Worm (Caenorhabditis elegans) whole organism, L1 larva: ENCODE data around the gene C31E10.5.

Experiments
- ceh-82 ChIP-seq, 3 experiments: fragments of 150-350 bp in 1 of 3; sonication (generic microtip) in 2 of 3; optimal IDR thresholded peaks; 2 replicates each; lab custom pipeline; 2014 to 2017; ENCODE audit warnings: missing biosample characterization in 3 of 3, missing genetic modification characterization in 3 of 3
- ces-1 ChIP-seq: fragments of 150-350 bp; optimal IDR thresholded peaks from 2 replicates; lab custom pipeline; 2014; ENCODE audit warnings: missing biosample characterization, missing genetic modification reagents, missing genetic modification characterization
- dpl-1 ChIP-seq, 3 experiments: fragments of 150-350 bp in 2 of 3; sonication (generic microtip) in 1 of 3; optimal IDR thresholded peaks; 2 replicates each; lab custom pipeline; 2014 to 2017; ENCODE audit warnings: missing biosample characterization in 3 of 3, missing genetic modification characterization in 3 of 3, missing genetic modification reagents in 3 of 3
- nhr-76 ChIP-seq: sonication (generic microtip); optimal IDR thresholded peaks from 2 replicates; lab custom pipeline; 2017; ENCODE audit warnings: missing biosample characterization, missing genetic modification characterization
- sox-4 ChIP-seq: sonication (generic microtip); optimal IDR thresholded peaks from 2 replicates; lab custom pipeline; 2016; ENCODE audit warnings: missing genetic modification characterization, missing compliant biosample characterization
- unc-130 ChIP-seq: fragments of 150-350 bp; optimal IDR thresholded peaks from 2 replicates; lab custom pipeline; 2017; ENCODE audit warnings: missing biosample characterization, missing genetic modification characterization, inconsistent platforms
- unc-62 ChIP-seq: fragments of 150-350 bp; optimal IDR thresholded peaks from 2 replicates; lab custom pipeline; 2014; ENCODE audit warnings: missing biosample characterization, missing genetic modification reagents, missing genetic modification characterization
- vab-15 ChIP-seq: sonication (generic microtip); optimal IDR thresholded peaks from 2 replicates; lab custom pipeline; 2017; ENCODE audit warnings: missing genotype, mild to moderate bottlenecking, missing genetic modification characterization, missing compliant biosample characterization

DNA sequence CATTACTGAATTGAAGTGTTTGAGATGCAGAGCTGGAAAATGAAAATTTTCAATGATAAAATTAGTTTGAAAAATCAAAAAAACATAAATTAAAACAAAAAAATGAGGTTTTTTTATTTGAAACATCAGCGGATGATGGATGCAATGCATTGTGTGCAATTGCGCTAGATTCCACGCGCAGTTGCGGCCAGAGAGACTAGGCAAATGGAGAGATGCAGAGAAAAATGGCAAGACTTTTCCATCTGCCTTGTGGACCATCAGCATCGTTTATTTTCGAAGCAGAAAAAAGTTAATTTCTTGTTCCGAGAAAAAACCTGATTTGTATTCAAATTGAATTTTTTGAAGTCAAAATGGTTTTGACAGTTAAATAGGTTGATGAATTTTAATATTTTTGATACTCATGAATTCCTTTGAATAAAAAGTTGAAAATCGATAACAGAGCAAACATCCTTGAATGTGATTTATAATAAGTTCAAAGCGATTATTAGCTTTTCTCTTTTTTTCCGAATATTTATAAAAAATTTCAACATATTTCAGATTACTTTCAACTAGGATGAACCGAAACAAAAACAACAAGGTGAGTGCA is at the start of gene C31E10.5, which contains the start of gene C31E10.6:
- TF ChIP-seq dpl-1 (GFP tag; optimal IDR thresholded peaks at IDR 0.05; lab: Kevin White, UChicago), result peak; percentile 33 to 39 (median 38)
- TF ChIP-seq ceh-82 (tag; optimal IDR thresholded peaks at IDR 0.05; lab: Kevin White, UChicago), result peak; percentile 26 to 61 (median 55)
- TF ChIP-seq unc-130 (tag; lab: Kevin White, UChicago), result peak; percentile 73
- TF ChIP-seq unc-62 (GFP tag; lab: Kevin White, UChicago), result no peak
- no peak for TF ChIP-seq vab-15 (tag; lab: Kevin White, UChicago)
- no peak for TF ChIP-seq nhr-76
- TF ChIP-seq ces-1 (GFP tag; lab: Kevin White, UChicago), result no peak
- TF ChIP-seq sox-4, result no peak
